Worm (Caenorhabditis elegans) whole organism, L4/young adult: ENCODE measurements around the gene R04E5.9.

Experiments used
- W03F9.2 ChIP-seq: fragments of 150-350 bp; optimal IDR thresholded peaks from 2 replicates; lab custom pipeline; 2014; ENCODE audit warnings: missing biosample characterization, missing genetic modification characterization
- dao-5 ChIP-seq: sonication (generic microtip); optimal IDR thresholded peaks from 2 replicates; lab custom pipeline; 2016; ENCODE audit warnings: missing genotype, missing genetic modification characterization, moderate library complexity, missing compliant biosample characterization
- him-1 ChIP-seq: sonication (generic microtip); optimal IDR thresholded peaks from 2 replicates; lab custom pipeline; 2016; ENCODE audit warnings: missing genotype, missing genetic modification reagents, missing genetic modification characterization, missing compliant biosample characterization

- no peak for TF ChIP-seq him-1 (tag; lab: Kevin White, UChicago)
- TF ChIP-seq W03F9.2 (tag; lab: Kevin White, UChicago) = no peak
- TF ChIP-seq dao-5 (tag; lab: Kevin White, UChicago) = no peak
These were observed 9.7 kb upstream of the R04E5.9 start for ce11 chrX:8820643-8821042.
